Worm (Caenorhabditis elegans): ENCODE results near the gene srbc-83.

srbc-83 gene

DNA sequence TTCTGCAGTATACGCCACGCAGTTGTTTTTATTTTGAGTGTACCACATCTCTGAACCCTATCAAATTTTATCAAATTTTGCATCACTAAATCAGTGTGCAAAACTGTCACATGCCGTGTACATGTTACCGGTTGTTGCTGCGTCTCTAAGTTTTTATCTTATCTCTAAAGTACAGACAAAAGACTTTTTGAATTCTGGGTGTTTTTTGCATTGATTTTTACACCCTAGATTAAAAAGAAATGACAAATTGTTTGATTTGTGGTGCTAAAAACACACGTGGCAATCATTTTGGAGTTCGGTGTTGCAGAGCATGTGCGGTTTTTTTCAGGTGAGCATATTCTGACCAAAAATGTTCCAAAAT, 45.1 kb downstream of the srbc-83 start, which contains the start of gene nhr-193:
Gene nhr-193, plus strand, starts transcription at position 51 of the 361 bp plus-strand sequence.
- TF ChIP-seq W03F9.2 (tag; optimal IDR thresholded peaks at IDR 0.05) (no peak), dao-5 (tag; optimal IDR thresholded peaks at IDR 0.05) (no peak), him-1 (tag; optimal IDR thresholded peaks at IDR 0.05) (no peak)

- TF ChIP-seq him-1 (tag; optimal IDR thresholded peaks at IDR 0.05) (no peak), dao-5 (tag; optimal IDR thresholded peaks at IDR 0.05) (no peak), W03F9.2 (tag; optimal IDR thresholded peaks at IDR 0.05) (no peak)
Observed at ce11 chrV:16346406-16347108, 49.4 kb downstream of the srbc-83 start, which contains the start of the genes W08G11.5 and W08G11.1. TSS of gene W08G11.5 (minus strand) at chrV:16346506. TSS of gene W08G11.1 (plus strand) at chrV:16347058.

Measured in whole organism, L4/young adult.